Worm (Caenorhabditis elegans) whole organism, late embryonic: Measurements from ENCODE around the gene srh-88.

Experiments
- ama-1 ChIP-seq: fragments of 150-350 bp; optimal IDR thresholded peaks from 2 replicates; lab custom pipeline; 2014
- ceh-24 ChIP-seq: sonication (generic microtip); optimal IDR thresholded peaks from 2 replicates; lab custom pipeline; 2016; ENCODE audit warnings: mild to moderate bottlenecking, missing genetic modification characterization, missing compliant biosample characterization
- elt-2 ChIP-seq: sonication (generic microtip); optimal IDR thresholded peaks from 2 replicates; lab custom pipeline; 2016; ENCODE audit warnings: missing genetic modification reagents, missing genetic modification characterization, missing compliant biosample characterization
- fkh-10 ChIP-seq: fragments of 150-350 bp; optimal IDR thresholded peaks from 2 replicates; lab custom pipeline; 2014; ENCODE audit warnings: missing biosample characterization, missing genetic modification reagents, missing genetic modification characterization
- gmeb-2 ChIP-seq: sonication (generic microtip); optimal IDR thresholded peaks from 2 replicates; lab custom pipeline; 2016; ENCODE audit warnings: missing genetic modification characterization, inconsistent platforms, missing compliant biosample characterization
- nhr-11 ChIP-seq: fragments of 150-350 bp; optimal IDR thresholded peaks from 2 replicates; lab custom pipeline; 2014; ENCODE audit warnings: missing biosample characterization, missing genetic modification characterization
- npax-4 ChIP-seq: sonication (generic microtip); optimal IDR thresholded peaks from 2 replicates; lab custom pipeline; 2016; ENCODE audit warnings: missing genetic modification characterization, missing compliant biosample characterization
- pqm-1 ChIP-seq: sonication (generic microtip); optimal IDR thresholded peaks from 2 replicates; lab custom pipeline; 2016; ENCODE audit warnings: missing genetic modification characterization, missing compliant biosample characterization
- unc-55 ChIP-seq: sonication (generic microtip); optimal IDR thresholded peaks from 2 replicates; lab custom pipeline; 2017; ENCODE audit warnings: missing biosample characterization, missing genetic modification reagents, missing genetic modification characterization

- TF ChIP-seq pqm-1 (tag; lab: Kevin White, UChicago) = no peak
- TF ChIP-seq gmeb-2 = no peak
- no peak for TF ChIP-seq ama-1
- TF ChIP-seq unc-55 (GFP tag; lab: Kevin White, UChicago) = no peak
- TF ChIP-seq fkh-10 (GFP tag; lab: Kevin White, UChicago) = no peak
- no peak for TF ChIP-seq npax-4 (tag; lab: Kevin White, UChicago)
- no peak for TF ChIP-seq nhr-11
- no peak for TF ChIP-seq ceh-24 (tag; lab: Kevin White, UChicago)
- no peak for TF ChIP-seq elt-2 (tag; lab: Kevin White, UChicago)
These were observed 29.1 kb upstream of the srh-88 start, which contains the start of gene srw-115 for ce11 chrV:2993816-2994215.
